Worm (Caenorhabditis elegans) whole organism, mixed stage, embryonic: Measurements from ENCODE around the gene ndub-11.
"Not testable (repeated sequence)": the region's sequence is repeated elsewhere in the genome, so short reads cannot be mapped to it uniquely, and the experiment has no call there.

ENCODE experiments used
- M03D4.4 ChIP-seq: sonication (generic microtip); optimal IDR thresholded peaks from 2 replicates; lab custom pipeline; 2017; ENCODE audit warnings: mild to moderate bottlenecking, missing genetic modification characterization, missing compliant biosample characterization
- bed-3 ChIP-seq: fragments of 200-800 bp; sonication (Bioruptor generic); optimal IDR thresholded peaks from 3 replicates; lab custom pipeline; 2018; ENCODE audit warnings: mild to moderate bottlenecking, missing genetic modification characterization, moderate library complexity, missing compliant biosample characterization
- ceh-39 ChIP-seq: fragments of 150-350 bp; optimal IDR thresholded peaks from 2 replicates; lab custom pipeline; 2014; ENCODE audit warnings: missing biosample characterization, missing genetic modification characterization
- ceh-43 ChIP-seq: fragments of 200-800 bp; sonication (Bioruptor generic); optimal IDR thresholded peaks from 2 replicates; lab custom pipeline; 2018; ENCODE audit warnings: mild to moderate bottlenecking, missing genetic modification characterization, moderate library complexity, missing compliant biosample characterization
- ceh-83 ChIP-seq: fragments of 200-800 bp; sonication (Bioruptor generic); optimal IDR thresholded peaks from 2 replicates; lab custom pipeline; 2018; ENCODE audit warnings: mild to moderate bottlenecking, missing genetic modification characterization, missing compliant biosample characterization
- ces-1 ChIP-seq: fragments of 150-350 bp; optimal IDR thresholded peaks from 2 replicates; lab custom pipeline; 2014; ENCODE audit warnings: missing biosample characterization, missing genetic modification reagents, missing genetic modification characterization
- cnd-1 ChIP-seq: fragments of 200-800 bp; sonication (Bioruptor generic); optimal IDR thresholded peaks from 2 replicates; lab custom pipeline; 2018; ENCODE audit warnings: mild to moderate bottlenecking, missing genetic modification characterization, missing compliant biosample characterization
- drap-1 ChIP-seq: fragments of 200-800 bp; sonication (Bioruptor generic); optimal IDR thresholded peaks from 3 replicates; lab custom pipeline; 2018; ENCODE audit warnings: mild to moderate bottlenecking, missing genetic modification characterization, missing compliant biosample characterization
- elt-1 ChIP-seq: sonication (generic microtip); optimal IDR thresholded peaks from 2 replicates; lab custom pipeline; 2017; ENCODE audit warnings: missing genetic modification characterization, mild to moderate bottlenecking, missing compliant biosample characterization, antibody characterized with exemption, moderate library complexity, borderline replicate concordance; ENCODE audit not compliant: insufficient read depth
- elt-3 ChIP-seq: fragments of 150-350 bp; optimal IDR thresholded peaks from 2 replicates; lab custom pipeline; 2014; ENCODE audit warnings: missing biosample characterization, missing genetic modification characterization
- ham-2 ChIP-seq: fragments of 200-800 bp; sonication (Bioruptor generic); optimal IDR thresholded peaks from 2 replicates; lab custom pipeline; 2018; ENCODE audit warnings: mild to moderate bottlenecking, missing genetic modification characterization, missing compliant biosample characterization
- hlh-1 ChIP-seq: fragments of 150-350 bp; optimal IDR thresholded peaks from 2 replicates; lab custom pipeline; 2014; ENCODE audit warnings: missing biosample characterization, missing genetic modification reagents, missing genetic modification characterization
- lin-13 ChIP-seq: fragments of 150-350 bp; optimal IDR thresholded peaks from 2 replicates; lab custom pipeline; 2014; ENCODE audit warnings: missing biosample characterization, missing genetic modification characterization
- lin-32 ChIP-seq: fragments of 200-800 bp; sonication (Bioruptor generic); optimal IDR thresholded peaks from 2 replicates; lab custom pipeline; 2018; ENCODE audit warnings: mild to moderate bottlenecking, missing genetic modification characterization, missing compliant biosample characterization
- lsy-2 ChIP-seq: fragments of 150-350 bp; optimal IDR thresholded peaks from 2 replicates; lab custom pipeline; 2014; ENCODE audit warnings: missing biosample characterization, missing genetic modification characterization
- mab-5 ChIP-seq: fragments of 150-350 bp; optimal IDR thresholded peaks from 2 replicates; lab custom pipeline; 2014; ENCODE audit warnings: missing biosample characterization, missing genetic modification characterization
- mep-1 ChIP-seq: fragments of 150-350 bp; optimal IDR thresholded peaks from 2 replicates; lab custom pipeline; 2017; ENCODE audit warnings: missing biosample characterization, missing genetic modification reagents, missing genetic modification characterization, inconsistent platforms
- mls-2 ChIP-seq: sonication (generic microtip); optimal IDR thresholded peaks from 2 replicates; lab custom pipeline; 2016; ENCODE audit warnings: mild to moderate bottlenecking, missing genetic modification characterization, moderate library complexity, missing compliant biosample characterization
- nhr-2 ChIP-seq: fragments of 150-350 bp; optimal IDR thresholded peaks from 2 replicates; lab custom pipeline; 2014; ENCODE audit warnings: missing biosample characterization, missing genetic modification characterization
- nhr-237 ChIP-seq: fragments of 150-350 bp; optimal IDR thresholded peaks from 2 replicates; lab custom pipeline; 2014; ENCODE audit warnings: missing biosample characterization, missing genetic modification characterization
- nhr-28 ChIP-seq: fragments of 150-350 bp; optimal IDR thresholded peaks from 2 replicates; lab custom pipeline; 2014; ENCODE audit warnings: missing biosample characterization, missing genetic modification characterization
- nhr-76 ChIP-seq: sonication (generic microtip); optimal IDR thresholded peaks from 2 replicates; lab custom pipeline; 2017; ENCODE audit warnings: missing biosample characterization, missing genetic modification characterization
- pha-4 ChIP-seq: fragments of 150-350 bp; optimal IDR thresholded peaks from 2 replicates; lab custom pipeline; 2018; ENCODE audit warnings: missing biosample characterization, missing genetic modification reagents, missing genetic modification characterization
- sem-2 ChIP-seq: fragments of 200-800 bp; sonication (Bioruptor generic); optimal IDR thresholded peaks from 2 replicates; lab custom pipeline; 2018; ENCODE audit warnings: mild to moderate bottlenecking, missing genetic modification characterization, missing compliant biosample characterization
- snpc-4 ChIP-seq: fragments of 150-350 bp; optimal IDR thresholded peaks from 2 replicates; lab custom pipeline; 2014; ENCODE audit warnings: missing biosample characterization, missing genetic modification characterization
- sptf-1 ChIP-seq: sonication (generic microtip); optimal IDR thresholded peaks from 2 replicates; lab custom pipeline; 2017; ENCODE audit warnings: mild to moderate bottlenecking, missing genetic modification characterization, moderate library complexity, missing compliant biosample characterization
- unc-120 ChIP-seq: sonication (generic microtip); optimal IDR thresholded peaks from 2 replicates; lab custom pipeline; 2017; ENCODE audit warnings: missing genetic modification characterization, missing compliant biosample characterization; ENCODE audit not compliant: poor library complexity, severe bottlenecking
- unc-39 ChIP-seq: fragments of 150-350 bp; optimal IDR thresholded peaks from 2 replicates; lab custom pipeline; 2014; ENCODE audit warnings: missing biosample characterization, missing genetic modification characterization
- unc-62 ChIP-seq: fragments of 150-350 bp; optimal IDR thresholded peaks from 2 replicates; lab custom pipeline; 2014; ENCODE audit warnings: missing biosample characterization, missing genetic modification reagents, missing genetic modification characterization
- zip-8 ChIP-seq: fragments of 150-350 bp; optimal IDR thresholded peaks from 2 replicates; lab custom pipeline; 2014; ENCODE audit warnings: missing biosample characterization, missing genetic modification characterization
- ztf-11 ChIP-seq: fragments of 150-350 bp; optimal IDR thresholded peaks from 2 replicates; lab custom pipeline; 2014; ENCODE audit warnings: missing biosample characterization, missing genetic modification characterization

Gene ndub-11

DNA sequence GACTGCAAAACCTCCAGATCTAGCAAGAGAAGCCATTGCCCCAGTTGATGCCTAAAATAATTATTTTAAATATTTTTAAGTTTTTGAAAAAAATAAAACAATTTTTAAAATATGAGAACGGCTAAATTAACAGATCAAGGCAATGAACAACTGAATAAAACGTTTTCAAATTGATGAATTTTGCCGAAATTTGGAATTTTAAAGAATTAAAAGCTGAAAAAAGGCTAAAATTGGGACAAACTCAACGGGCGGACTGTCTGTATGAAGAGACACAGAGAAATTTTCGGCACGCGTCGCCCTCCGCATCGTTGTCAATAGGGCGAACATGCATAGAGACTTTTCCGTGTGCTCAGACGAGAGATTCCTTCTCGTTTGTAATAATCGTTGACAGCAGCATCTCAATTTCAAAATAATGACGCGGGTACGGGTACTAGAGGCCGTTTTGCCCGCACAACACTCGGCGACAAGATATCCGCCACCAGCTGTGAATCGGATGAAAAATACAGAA is 6.0 kb upstream of the ndub-11 start, which contains the start of the genes isp-1 and islo-1:
isp-1 (minus strand) TSS at position 51 of the 508 bp plus-strand sequence.
islo-1 (plus strand) TSS at position 385 of the 508 bp plus-strand sequence.
- TF ChIP-seq nhr-28 (tag; lab: Kevin White, UChicago) (no peak), pha-4 (peak; percentile 73), drap-1 (GFP tag; lab: Kevin White, UChicago) (no peak), unc-62 (peak; percentile 38), unc-39 (tag; lab: Kevin White, UChicago) (no peak), ztf-11 (tag; lab: Kevin White, UChicago) (no peak), nhr-76 (no peak), lsy-2 (tag; lab: Kevin White, UChicago) (peak; percentile 42), mep-1 (peak; percentile 77), cnd-1 (peak; percentile 28), zip-8 (no peak), unc-120 (peak; percentile 42), nhr-2 (tag; lab: Kevin White, UChicago) (no peak), ces-1 (GFP tag; lab: Kevin White, UChicago) (peak; percentile 11), lin-13 (tag; lab: Kevin White, UChicago) (peak; percentile 18), mab-5 (tag; lab: Kevin White, UChicago) (no peak), sem-2 (no peak), nhr-237 (tag; lab: Kevin White, UChicago) (no peak), M03D4.4 (no peak), elt-3 (tag; lab: Kevin White, UChicago) (no peak), elt-1 (tag; lab: Kevin White, UChicago) (no peak), ceh-39 (peak; percentile 37), sptf-1 (tag; lab: Kevin White, UChicago) (no peak), hlh-1 (tag; lab: Kevin White, UChicago) (peak; percentile 47), snpc-4 (tag; lab: Kevin White, UChicago) (no peak), ceh-83 (GFP tag; lab: Kevin White, UChicago) (no peak)

DNA sequence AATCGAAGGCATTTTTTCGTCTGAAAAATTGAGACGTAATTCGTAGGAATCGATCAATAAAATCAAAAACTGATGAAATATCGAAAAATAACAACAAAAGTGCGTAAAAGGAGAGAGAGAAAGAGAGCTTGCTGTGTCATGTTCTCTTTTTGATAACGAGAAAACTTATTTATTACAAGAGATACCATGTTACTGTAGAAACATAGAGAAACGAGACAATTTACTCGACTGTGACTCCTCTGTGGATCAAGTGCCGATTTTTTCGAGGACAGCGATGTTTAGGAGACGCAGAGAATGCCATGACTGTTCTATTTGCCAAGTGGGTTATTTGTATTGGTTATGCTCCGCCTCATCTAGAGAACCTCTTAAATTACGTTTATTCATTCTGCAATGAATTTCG is 3.5 kb upstream of the ndub-11 start, which contains the start of gene sph-1:
sph-1 (minus strand) TSS at position 23 of the 400 bp plus-strand sequence.
- peak; percentile 70 for TF ChIP-seq pha-4
- TF ChIP-seq nhr-28 (tag; lab: Kevin White, UChicago) = no peak

DNA sequence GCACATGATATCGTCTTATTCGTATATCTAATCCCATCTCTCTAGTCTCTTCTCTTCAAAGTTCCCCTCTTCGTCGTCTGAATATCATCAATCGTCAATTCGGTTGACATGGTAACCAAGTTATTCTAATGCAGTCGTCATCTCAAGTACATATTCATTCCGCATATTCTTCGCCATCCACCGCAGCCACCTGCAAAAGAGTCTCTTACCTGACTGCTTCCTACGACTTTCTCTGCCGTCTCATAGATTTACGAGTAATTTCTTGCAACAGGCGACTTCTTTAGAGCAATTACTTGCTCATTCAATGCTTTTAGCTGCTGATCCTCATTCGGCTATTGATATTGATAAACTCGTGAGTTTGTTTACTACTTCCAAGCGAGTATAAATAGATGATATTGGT is 2.6 kb downstream of the ndub-11 start:
- TF ChIP-seq unc-62 (no peak), cnd-1 (no peak), snpc-4 (tag; lab: Kevin White, UChicago) (no peak), nhr-2 (tag; lab: Kevin White, UChicago) (no peak), lin-13 (tag; lab: Kevin White, UChicago) (no peak), ham-2 (GFP tag; lab: Kevin White, UChicago) (no peak), drap-1 (GFP tag; lab: Kevin White, UChicago) (no peak), bed-3 (GFP tag; lab: Kevin White, UChicago) (no peak), nhr-76 (no peak), ceh-39 (no peak), mab-5 (tag; lab: Kevin White, UChicago) (no peak), lin-32 (GFP tag; lab: Kevin White, UChicago) (no peak), ztf-11 (tag; lab: Kevin White, UChicago) (no peak), ceh-43 (GFP tag; lab: Kevin White, UChicago) (no peak), unc-120 (no peak), mep-1 (no peak), zip-8 (no peak), mls-2 (tag; lab: Kevin White, UChicago) (no peak)

DNA sequence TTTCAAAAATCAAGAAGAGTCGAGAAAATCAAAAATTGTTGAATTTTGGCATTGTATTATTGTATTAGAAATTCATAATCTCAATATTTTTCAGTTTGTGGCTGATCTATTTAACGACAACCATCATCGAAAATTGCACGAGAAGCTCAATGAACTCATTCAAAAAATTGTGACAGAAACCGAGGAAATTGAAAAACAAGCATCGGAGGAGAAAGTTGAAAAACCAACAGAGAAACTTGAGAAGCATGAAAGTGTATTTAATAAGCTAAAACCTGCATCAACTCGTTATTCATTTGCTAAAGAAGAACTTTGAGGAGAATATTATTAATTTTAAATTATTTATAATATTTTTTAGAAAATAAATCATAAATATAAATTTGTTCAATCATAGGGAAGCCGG is 3.1 kb downstream of the ndub-11 start, which contains the start of gene ceph-41:
ceph-41 (plus strand) TSS at position 301 of the 400 bp plus-strand sequence.
- TF ChIP-seq drap-1 (GFP tag; lab: Kevin White, UChicago) = no peak
- no peak for TF ChIP-seq ceh-39
- no peak for TF ChIP-seq lin-32 (GFP tag; lab: Kevin White, UChicago)
- no peak for TF ChIP-seq ceh-83 (GFP tag; lab: Kevin White, UChicago)
- TF ChIP-seq unc-39 (tag; lab: Kevin White, UChicago) = no peak
- TF ChIP-seq mep-1 = no peak
- TF ChIP-seq nhr-28 (tag; lab: Kevin White, UChicago) = no peak
- TF ChIP-seq unc-120 = no peak

DNA sequence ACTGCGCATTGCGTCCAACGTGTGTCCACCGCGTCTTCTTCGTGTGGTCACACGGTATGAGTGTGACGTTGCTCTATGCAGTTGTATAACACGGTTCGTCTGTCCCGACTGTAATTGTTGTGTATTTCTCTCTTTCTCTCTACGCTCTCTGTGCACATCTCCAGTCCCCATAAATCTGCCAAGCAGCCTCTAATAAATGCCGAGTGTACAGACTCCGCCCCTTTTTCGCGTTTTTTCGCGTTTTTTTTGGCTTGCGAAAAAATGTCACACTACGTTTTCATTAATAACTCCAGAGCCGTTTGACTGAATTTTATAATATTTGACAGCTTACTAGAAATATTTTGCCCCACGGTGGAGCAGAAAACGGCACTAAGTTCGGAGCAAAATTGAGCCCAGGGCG is 7.7 kb downstream of the ndub-11 start, which contains the start of gene erp-44.3:
erp-44.3 (plus strand) TSS at position 301 of the 400 bp plus-strand sequence.
- not testable (repeated sequence) for TF ChIP-seq sptf-1 (tag; lab: Kevin White, UChicago); sem-2; mab-5 (tag; lab: Kevin White, UChicago)
